Fruit fly (Drosophila melanogaster): ENCODE measurements around the gene CG14017.

DNA sequence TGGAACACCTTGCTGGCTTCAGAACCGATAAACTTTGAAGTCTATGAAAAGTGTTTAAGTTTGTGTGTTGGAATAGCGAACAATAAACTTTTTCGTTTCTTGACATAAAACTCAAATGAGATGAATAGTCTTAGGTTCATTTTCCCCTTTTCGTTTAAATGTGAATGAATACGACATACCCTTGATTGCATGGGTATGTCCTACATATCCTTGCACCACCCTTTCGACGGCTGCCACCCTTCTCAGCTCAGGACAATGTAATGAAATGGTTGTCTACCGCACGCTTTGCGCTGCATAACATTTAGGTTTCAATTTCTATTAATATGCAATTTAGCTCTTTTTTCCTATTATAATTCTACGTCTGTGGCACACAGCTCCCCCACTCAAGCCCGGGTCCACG, 27.3 kb downstream of the CG14017 start, which contains the start of gene CG14011:
- no peak for TF ChIP-seq psq (optimal IDR thresholded peaks at IDR 0.05)
- TF ChIP-seq Dll (optimal IDR thresholded peaks at IDR 0.05), result no peak
- TF ChIP-seq usp (GFP tag; optimal IDR thresholded peaks at IDR 0.05), result no peak
- no peak for TF ChIP-seq CG8478 (optimal IDR thresholded peaks at IDR 0.05)
- TF ChIP-seq EcR (GFP tag; optimal IDR thresholded peaks at IDR 0.05), result no peak
- TF ChIP-seq pan (optimal IDR thresholded peaks at IDR 0.05), result no peak
